Worm (Caenorhabditis elegans): ENCODE data around the gene lsm-5.

- TF ChIP-seq lsy-2 (tag; optimal IDR thresholded peaks at IDR 0.05): no peak
- no peak for TF ChIP-seq nhr-48 (tag; optimal IDR thresholded peaks at IDR 0.05)
- TF ChIP-seq pha-4 (GFP tag; IDR thresholded peaks at IDR 0.05): no peak
- no peak for TF ChIP-seq pha-4 (tag; optimal IDR thresholded peaks at IDR 0.05)
- TF ChIP-seq unc-39 (tag; optimal IDR thresholded peaks at IDR 0.05): no peak
- no peak for TF ChIP-seq nhr-11 (tag; optimal IDR thresholded peaks at IDR 0.05)
- no peak for TF ChIP-seq ceh-20 (GFP tag; IDR thresholded peaks at IDR 0.05)
- no peak for TF ChIP-seq arid-1 (GFP tag; conservative IDR thresholded peaks at IDR 0.05)
- TF ChIP-seq ceh-82 (tag; optimal IDR thresholded peaks at IDR 0.05): no peak
- no peak for TF ChIP-seq snpc-4 (tag; optimal IDR thresholded peaks at IDR 0.05)
- TF ChIP-seq mxl-2 (GFP tag; conservative IDR thresholded peaks at IDR 0.05): no peak
- no peak for TF ChIP-seq nhr-76 (tag; optimal IDR thresholded peaks at IDR 0.05)
- TF ChIP-seq nhr-41 (GFP tag; IDR thresholded peaks at IDR 0.05): no peak
- TF ChIP-seq pqm-1 (tag; optimal IDR thresholded peaks at IDR 0.05): no peak
Observed at ce11 chrV:15605045-15605444, 34.9 kb downstream of the lsm-5 start, which contains the start of gene fbxa-154.
